Worm (Caenorhabditis elegans): ENCODE results near the gene eak-4.
"Not testable (repeated sequence)": the region's sequence is repeated elsewhere in the genome, so short reads cannot be mapped to it uniquely, and the experiment has no call there.

eak-4 gene

DNA sequence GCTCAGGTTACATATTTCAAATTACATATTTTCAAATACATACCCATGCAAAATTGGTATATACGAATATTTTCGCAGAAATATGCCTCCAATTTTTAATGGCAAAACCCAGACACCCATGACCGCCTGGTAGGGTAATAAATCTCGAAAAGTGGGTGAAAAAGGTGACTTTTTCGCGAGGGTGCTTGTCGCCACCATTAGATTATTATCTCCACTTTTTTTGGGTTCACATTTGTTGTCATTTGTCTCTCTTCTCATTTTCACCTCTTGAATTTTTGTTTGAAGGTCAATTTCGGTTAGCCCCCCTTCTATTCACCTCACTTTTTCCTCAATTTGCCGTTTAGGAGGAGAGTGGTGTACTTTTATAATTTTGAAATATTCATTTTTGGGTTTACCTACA lies 14.9 kb upstream of the eak-4 start:
- no peak for TF ChIP-seq unc-62 (GFP tag; optimal IDR thresholded peaks at IDR 0.05)

DNA sequence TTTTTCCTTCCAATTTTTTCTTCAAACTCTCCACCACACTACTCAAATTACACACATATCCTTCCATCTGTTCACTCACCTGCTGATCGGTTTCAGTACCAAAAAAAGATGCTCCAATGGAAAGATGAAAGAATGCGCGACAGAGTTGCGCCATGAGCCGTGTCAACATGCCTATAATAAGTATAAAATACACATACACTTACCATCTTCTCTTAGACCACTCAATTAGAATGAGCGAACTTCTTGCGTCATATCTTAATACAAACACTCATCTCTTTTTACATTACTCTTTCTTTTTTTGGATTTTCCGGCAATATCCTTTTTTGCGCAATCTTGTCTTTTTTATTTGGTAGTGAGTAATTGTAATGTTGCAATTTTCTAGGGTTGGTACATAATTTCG lies 12.4 kb upstream of the eak-4 start:
- no peak for TF ChIP-seq unc-62 (GFP tag; optimal IDR thresholded peaks at IDR 0.05)

DNA sequence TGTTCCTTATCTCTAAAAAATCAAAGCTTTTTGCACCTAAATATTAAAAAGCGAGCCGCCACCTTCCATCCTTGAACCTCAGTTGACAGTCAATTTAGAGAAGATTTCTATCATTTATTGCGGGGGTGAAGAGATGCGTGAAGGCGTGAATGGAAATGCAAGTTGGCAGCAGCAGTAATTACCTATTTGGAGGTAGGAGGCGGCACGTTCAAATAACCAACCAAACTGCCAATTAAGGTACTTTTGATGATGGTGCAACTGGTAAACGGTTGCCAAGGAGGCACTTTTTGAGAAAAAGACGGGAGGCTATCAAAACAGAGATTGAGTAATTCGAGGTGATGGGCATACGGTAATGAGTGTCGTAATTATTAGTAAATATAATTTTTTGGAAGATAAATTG lies 11.0 kb upstream of the eak-4 start:
- TF ChIP-seq unc-62 (GFP tag; optimal IDR thresholded peaks at IDR 0.05): no peak

DNA sequence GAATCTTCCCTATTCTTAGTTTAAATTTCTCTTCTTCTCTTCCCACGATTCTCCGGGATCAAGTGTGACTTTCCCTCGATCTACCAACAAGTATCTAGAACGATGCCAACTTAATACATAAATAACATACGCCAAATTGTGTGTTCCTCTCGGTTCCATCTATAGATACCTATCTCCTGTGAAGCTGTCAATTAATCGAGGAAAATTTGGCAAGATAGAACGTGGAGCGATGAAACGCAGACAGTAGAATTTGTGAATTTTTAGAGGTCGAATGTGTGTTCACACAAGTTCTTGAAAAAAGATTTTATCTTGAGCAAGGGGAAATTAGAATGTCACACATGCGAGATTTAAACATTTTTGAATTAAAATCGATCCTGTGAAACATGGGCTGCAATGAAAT lies 6.2 kb upstream of the eak-4 start:
- no peak for TF ChIP-seq unc-62 (GFP tag; optimal IDR thresholded peaks at IDR 0.05)

DNA sequence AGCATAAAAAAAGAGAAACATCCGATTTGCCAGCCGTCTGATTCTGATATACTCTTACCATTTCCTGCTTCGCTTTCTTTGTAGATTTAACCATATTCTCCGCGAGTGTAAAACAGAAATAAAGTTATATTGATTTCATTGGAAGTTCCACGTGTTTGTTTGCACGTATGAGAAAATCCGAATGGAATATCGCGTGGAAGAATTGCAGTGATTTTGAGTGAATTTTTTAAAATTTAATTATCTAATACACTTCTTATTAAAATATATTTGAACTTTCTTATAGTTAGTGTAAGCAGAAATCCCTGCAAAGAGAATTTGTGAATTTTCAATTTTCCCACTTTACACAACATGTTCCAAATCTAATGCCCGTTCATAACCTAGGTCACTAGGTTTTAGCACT lies 5.7 kb upstream of the eak-4 start, which contains the start of gene F53B2.5:
F53B2.5 (minus strand) TSS at position 101 of the 400 bp plus-strand sequence.
- no peak for TF ChIP-seq unc-62 (GFP tag; optimal IDR thresholded peaks at IDR 0.05)

DNA sequence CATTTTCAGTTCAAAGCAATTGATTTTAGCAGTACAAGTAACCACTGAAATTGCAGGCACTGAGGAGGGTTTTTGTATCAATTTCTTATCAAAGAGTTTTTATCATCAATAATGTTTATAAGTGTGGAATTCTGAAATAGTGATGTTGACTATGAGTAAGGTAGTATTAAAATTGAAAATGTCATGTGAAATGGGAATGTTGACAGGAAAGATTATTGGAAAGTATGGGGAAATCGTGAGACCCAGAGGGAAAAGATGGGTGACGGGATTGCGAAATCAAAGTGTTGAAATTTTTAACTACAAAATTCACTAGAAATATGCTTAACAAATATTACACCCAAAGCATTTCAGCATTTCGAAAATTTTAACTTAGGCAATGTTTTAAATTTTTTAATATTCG lies 1.9 kb upstream of the eak-4 start, which contains the start of gene F53B2.8:
F53B2.8 (minus strand) TSS at position 180 of the 400 bp plus-strand sequence.
- TF ChIP-seq unc-62 (GFP tag; optimal IDR thresholded peaks at IDR 0.05): no peak

DNA sequence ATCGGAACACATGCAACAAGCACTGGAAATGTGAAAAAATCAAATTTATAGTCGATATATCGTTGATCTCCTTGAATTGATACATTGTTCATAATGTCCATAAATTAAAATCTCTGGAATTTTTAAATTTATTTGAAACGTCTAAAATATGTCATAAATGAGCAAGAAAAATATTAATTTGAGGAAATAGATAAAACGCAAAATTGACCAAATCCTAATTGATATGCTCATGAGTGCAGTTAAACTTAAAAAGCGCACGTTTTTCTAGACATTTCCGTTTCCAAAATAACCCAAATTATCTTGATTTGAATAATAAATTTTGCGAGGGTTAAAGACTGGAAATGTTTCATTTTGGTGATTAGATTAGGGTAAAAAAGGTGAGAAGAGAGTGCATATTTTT lies 2.8 kb downstream of the eak-4 start, which contains the start of gene sru-13:
sru-13 (minus strand) TSS at position 101 of the 400 bp plus-strand sequence.
- TF ChIP-seq unc-62 (GFP tag; optimal IDR thresholded peaks at IDR 0.05): no peak

DNA sequence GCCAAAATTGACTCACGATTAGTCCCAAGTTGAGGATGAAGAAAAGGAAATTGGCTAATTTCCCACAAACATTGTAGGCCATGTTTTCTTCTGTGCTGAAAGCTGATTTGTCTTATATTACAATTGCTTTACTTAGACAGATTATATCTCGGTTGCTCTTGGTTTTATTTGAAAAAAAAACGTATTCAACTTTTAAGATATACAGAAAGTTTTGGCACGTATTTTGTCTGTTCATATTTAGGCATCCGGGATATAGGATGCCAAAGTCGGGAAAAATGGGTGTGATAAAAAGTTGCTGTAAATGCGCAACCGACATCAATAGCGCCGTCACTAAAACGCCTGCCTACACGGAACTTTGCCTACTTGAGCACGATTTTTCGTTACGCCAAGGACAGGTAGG lies 5.2 kb downstream of the eak-4 start, which contains the start of gene tsp-4:
tsp-4 (minus strand) TSS at position 101 of the 400 bp plus-strand sequence.
- no peak for TF ChIP-seq unc-62 (GFP tag; optimal IDR thresholded peaks at IDR 0.05)

DNA sequence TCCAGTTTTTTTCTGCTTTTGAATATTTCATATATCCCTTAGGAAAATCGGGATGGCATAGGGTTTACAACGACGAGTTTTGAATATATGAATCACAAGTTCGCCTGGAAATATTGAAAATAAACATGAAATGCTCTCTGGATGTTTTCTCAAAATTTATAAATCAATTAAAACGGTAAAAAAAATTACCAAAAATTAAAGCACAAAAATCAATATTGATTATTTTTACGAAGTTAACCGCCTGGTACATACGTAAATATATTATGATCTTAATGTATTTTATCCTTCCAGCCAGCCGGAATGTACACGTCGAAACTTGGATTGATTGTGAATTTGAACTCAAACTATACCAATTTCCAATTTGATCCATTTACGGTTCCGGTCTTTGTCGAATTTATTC lies 19.9 kb downstream of the eak-4 start, which contains the start of gene sru-17:
sru-17 (plus strand) TSS at position 301 of the 400 bp plus-strand sequence.
- not testable (repeated sequence) for TF ChIP-seq unc-62 (GFP tag; optimal IDR thresholded peaks at IDR 0.05)

DNA sequence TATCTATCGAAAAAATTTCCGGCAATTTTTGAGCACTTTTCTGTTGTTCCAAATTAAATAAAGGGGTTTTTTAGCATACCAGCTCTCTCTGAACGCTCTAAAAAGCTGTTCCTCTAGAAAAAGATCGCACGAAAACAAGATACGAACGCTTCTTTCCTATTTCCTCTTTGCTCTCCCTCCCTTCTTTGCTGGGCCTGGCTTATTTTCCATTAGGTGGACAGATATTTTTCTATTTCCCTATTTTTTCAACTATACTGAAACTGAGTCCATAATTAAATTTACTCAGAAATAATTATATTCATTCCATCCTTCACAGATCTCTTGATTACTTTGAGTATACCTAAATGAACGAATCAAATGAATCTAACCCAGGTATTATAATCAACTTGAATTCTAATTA lies 23.4 kb downstream of the eak-4 start, which contains the start of gene sru-18:
sru-18 (plus strand) TSS at position 301 of the 400 bp plus-strand sequence.
- no peak for TF ChIP-seq unc-62 (GFP tag; optimal IDR thresholded peaks at IDR 0.05)

DNA sequence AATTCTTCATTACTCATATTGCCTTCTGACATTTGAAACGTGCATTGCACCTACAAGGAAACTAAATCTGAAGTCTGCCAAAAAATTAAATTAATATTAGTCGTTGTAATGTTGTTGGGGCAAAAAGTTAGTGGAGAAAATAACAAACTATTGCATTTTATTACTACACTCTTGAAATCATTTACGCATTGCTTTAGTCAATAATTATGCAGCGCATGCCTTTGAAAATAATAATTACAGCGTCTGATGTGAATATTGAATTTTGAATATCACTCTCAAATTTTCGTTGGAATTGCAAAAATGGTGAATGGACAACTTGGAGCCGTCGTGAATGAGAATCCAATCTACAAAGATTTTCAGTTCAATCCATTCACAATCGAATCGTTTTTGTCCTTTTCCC lies 27.1 kb downstream of the eak-4 start, which contains the start of gene sru-19:
sru-19 (plus strand) TSS at position 301 of the 400 bp plus-strand sequence.
- no peak for TF ChIP-seq unc-62 (GFP tag; optimal IDR thresholded peaks at IDR 0.05)

DNA sequence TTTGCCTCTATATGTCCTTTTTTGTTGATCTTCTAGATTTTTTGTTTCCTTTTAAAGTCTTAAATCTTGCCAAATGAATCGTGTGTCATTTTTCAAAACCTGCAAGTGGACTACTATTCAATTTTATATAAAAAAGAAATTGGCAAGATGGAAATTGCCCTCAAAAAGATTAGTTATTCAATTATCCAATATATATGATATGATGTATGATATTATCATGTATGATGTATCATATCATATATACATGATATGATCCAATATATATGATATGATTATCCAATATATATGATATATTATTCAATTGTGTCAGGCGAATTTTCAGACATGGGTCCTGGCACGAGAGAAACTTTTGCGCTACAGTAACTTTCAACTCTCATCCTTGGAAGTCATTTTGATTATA lies 30.1 kb downstream of the eak-4 start, which contains the start of gene sru-20:
sru-20 (plus strand) TSS at position 301 of the 400 bp plus-strand sequence.
- no peak for TF ChIP-seq unc-62 (GFP tag; optimal IDR thresholded peaks at IDR 0.05)

DNA sequence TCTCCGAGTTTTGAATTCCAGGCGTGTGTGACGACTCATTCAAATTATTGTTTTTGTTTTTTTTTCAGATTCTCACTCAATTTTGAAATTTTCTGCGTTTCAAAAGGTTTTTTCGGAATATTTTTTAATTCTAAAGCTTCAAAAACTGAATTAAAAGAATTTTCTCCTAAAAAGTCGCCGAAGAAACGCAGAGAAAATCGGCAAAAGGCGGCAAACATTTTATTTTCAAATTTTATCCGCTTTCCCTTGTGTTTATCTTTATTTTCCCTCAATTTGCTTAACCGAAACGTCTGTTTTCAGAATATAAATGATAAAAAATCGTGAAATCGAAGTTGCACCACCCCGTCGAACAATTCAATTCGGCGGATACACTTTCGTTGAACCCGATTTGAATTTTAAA lies 34.8 kb downstream of the eak-4 start, which contains the start of gene him-6:
him-6 (plus strand) TSS at position 301 of the 400 bp plus-strand sequence.
- TF ChIP-seq unc-62 (GFP tag; optimal IDR thresholded peaks at IDR 0.05): no peak

DNA sequence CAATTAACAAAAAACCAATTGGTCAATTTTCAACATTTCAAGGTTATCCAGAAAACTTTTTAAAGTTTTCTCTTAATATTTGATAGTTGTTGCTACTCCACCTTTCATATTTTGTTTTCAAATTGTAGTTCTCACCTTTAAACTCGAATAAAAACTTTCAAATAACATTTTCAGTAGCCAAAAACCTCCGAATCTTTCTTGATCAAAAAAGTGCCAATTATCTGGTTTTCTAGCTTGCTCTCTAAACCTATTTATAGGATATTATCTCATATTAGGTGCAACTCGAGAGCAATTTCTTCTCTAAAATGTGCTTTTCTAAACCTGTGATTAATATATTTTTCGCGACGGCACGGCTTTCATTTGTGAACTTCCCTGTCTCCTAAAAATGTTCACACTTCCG lies 38.1 kb downstream of the eak-4 start, which contains the start of gene sru-26:
sru-26 (plus strand) TSS at position 301 of the 400 bp plus-strand sequence.
- no peak for TF ChIP-seq unc-62 (GFP tag; optimal IDR thresholded peaks at IDR 0.05)

DNA sequence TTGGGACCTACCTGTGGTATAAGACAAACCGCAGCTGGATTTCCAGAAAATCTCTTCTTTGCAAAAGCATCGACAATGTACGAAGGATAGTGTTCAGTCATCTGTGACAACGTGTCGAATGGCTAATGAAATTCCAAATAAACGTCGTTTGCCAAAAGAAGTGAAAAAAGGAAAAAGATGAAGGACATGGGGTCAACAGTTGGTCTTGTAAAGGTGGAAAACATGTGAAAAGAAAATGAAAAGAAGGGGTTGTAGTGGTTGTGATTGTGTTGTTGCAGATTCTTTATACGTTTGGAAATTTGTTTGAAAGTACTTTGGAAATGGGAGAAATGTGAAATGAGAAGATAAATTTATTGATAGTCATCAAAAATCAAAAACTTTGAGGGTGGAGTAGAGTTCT lies 40.8 kb downstream of the eak-4 start, which contains the start of gene T04A11.4:
T04A11.4 (minus strand) TSS at position 101 of the 400 bp plus-strand sequence.
- not testable (repeated sequence) for TF ChIP-seq unc-62 (GFP tag; optimal IDR thresholded peaks at IDR 0.05)

DNA sequence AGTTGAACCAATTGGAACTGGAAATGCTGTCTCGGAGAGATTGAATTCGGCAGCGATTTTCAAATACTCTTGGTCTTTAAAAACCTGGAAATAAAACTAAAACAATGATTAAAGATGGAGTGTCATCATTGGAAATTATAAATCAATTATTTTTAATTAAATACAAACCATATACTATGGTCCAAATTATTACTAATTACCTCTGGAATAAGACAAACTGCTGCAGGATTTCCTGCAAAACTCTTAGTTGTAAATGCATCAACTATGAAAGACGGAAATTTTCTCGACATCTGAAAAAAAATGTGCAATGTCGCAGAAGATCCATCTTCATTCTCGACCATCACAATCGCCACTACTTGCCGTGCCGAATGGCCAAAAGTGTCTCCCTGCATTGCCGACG lies 46.6 kb downstream of the eak-4 start, which contains the start of gene igdb-1:
igdb-1 (plus strand) TSS at position 301 of the 400 bp plus-strand sequence.
- TF ChIP-seq unc-62 (GFP tag; optimal IDR thresholded peaks at IDR 0.05): not testable (repeated sequence)

DNA sequence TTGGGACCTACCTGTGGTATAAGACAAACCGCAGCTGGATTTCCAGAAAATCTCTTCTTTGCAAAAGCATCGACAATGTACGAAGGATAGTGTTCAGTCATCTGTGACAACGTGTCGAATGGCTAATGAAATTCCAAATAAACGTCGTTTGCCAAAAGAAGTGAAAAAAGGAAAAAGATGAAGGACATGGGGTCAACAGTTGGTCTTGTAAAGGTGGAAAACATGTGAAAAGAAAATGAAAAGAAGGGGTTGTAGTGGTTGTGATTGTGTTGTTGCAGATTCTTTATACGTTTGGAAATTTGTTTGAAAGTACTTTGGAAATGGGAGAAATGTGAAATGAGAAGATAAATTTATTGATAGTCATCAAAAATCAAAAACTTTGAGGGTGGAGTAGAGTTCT lies 48.4 kb downstream of the eak-4 start, which contains the start of gene T04A11.1:
T04A11.1 (minus strand) TSS at position 101 of the 400 bp plus-strand sequence.
- TF ChIP-seq unc-62 (GFP tag; optimal IDR thresholded peaks at IDR 0.05): not testable (repeated sequence)

Data from whole organism, dauer.